Worm (Caenorhabditis elegans) whole organism, late embryonic: ENCODE data around the gene mrps-5.

Experiments used
- C38D4.7 ChIP-seq: fragments of 200-800 bp; sonication (Bioruptor generic); optimal IDR thresholded peaks from 2 replicates; lab custom pipeline; 2018; ENCODE audit warnings: mild to moderate bottlenecking, missing genetic modification characterization, moderate library complexity, missing compliant biosample characterization
- F13H6.1 ChIP-seq: sonication (generic microtip); optimal IDR thresholded peaks from 2 replicates; lab custom pipeline; 2016; ENCODE audit warnings: missing genetic modification characterization, missing compliant biosample characterization
- ama-1 ChIP-seq: fragments of 150-350 bp; optimal IDR thresholded peaks from 2 replicates; lab custom pipeline; 2014
- ceh-14 ChIP-seq: sonication (generic microtip); optimal IDR thresholded peaks from 2 replicates; lab custom pipeline; 2016; ENCODE audit warnings: missing genotype, missing genetic modification characterization, missing compliant biosample characterization
- ceh-19 ChIP-seq: fragments of 200-800 bp; sonication (Bioruptor generic); optimal IDR thresholded peaks from 2 replicates; lab custom pipeline; 2018; ENCODE audit warnings: mild to moderate bottlenecking, missing genetic modification characterization, missing compliant biosample characterization
- ceh-22 ChIP-seq: sonication (generic microtip); optimal IDR thresholded peaks from 2 replicates; lab custom pipeline; 2017; ENCODE audit warnings: missing biosample characterization, missing genetic modification characterization
- ceh-24 ChIP-seq: sonication (generic microtip); optimal IDR thresholded peaks from 2 replicates; lab custom pipeline; 2016; ENCODE audit warnings: mild to moderate bottlenecking, missing genetic modification characterization, missing compliant biosample characterization
- ceh-30 ChIP-seq: fragments of 150-350 bp; optimal IDR thresholded peaks from 2 replicates; lab custom pipeline; 2014; ENCODE audit warnings: missing biosample characterization, missing genetic modification characterization
- ceh-31 ChIP-seq: sonication (generic microtip); optimal IDR thresholded peaks from 2 replicates; lab custom pipeline; 2016; ENCODE audit warnings: missing genetic modification characterization, missing compliant biosample characterization
- ceh-34 ChIP-seq: sonication (generic microtip); optimal IDR thresholded peaks from 2 replicates; lab custom pipeline; 2016; ENCODE audit warnings: mild to moderate bottlenecking, missing genetic modification characterization, missing compliant biosample characterization
- ceh-45 ChIP-seq: fragments of 200-800 bp; sonication (Bioruptor generic); IDR thresholded peaks from 2 replicates; pipeline ENCODE4 v1.3.6; 2022; ENCODE audit warnings: missing genetic modification reagents, missing genetic modification characterization, missing compliant biosample characterization
- ceh-48 ChIP-seq: sonication (generic microtip); optimal IDR thresholded peaks from 2 replicates; lab custom pipeline; 2016; ENCODE audit warnings: missing genetic modification characterization, inconsistent platforms, missing compliant biosample characterization
- che-1 ChIP-seq: sonication (generic microtip); optimal IDR thresholded peaks from 2 replicates; lab custom pipeline; 2016; ENCODE audit warnings: mild to moderate bottlenecking, missing genetic modification characterization, missing compliant biosample characterization
- dmd-4 ChIP-seq: sonication (generic microtip); optimal IDR thresholded peaks from 2 replicates; lab custom pipeline; 2016; ENCODE audit warnings: borderline replicate concordance, missing genetic modification characterization, missing compliant biosample characterization
- elt-2 ChIP-seq: sonication (generic microtip); optimal IDR thresholded peaks from 2 replicates; lab custom pipeline; 2016; ENCODE audit warnings: missing genetic modification reagents, missing genetic modification characterization, missing compliant biosample characterization
- eyg-1 ChIP-seq: sonication (generic microtip); optimal IDR thresholded peaks from 2 replicates; lab custom pipeline; 2016; ENCODE audit warnings: missing genotype, missing genetic modification characterization, missing compliant biosample characterization
- fax-1 ChIP-seq: sonication (generic microtip); optimal IDR thresholded peaks from 2 replicates; lab custom pipeline; 2016; ENCODE audit warnings: missing genotype, missing genetic modification characterization, missing compliant biosample characterization
- fkh-6 ChIP-seq: sonication (generic microtip); optimal IDR thresholded peaks from 2 replicates; lab custom pipeline; 2016; ENCODE audit warnings: missing genetic modification characterization, missing compliant biosample characterization
- hlh-15 ChIP-seq: sonication (generic microtip); optimal IDR thresholded peaks from 2 replicates; lab custom pipeline; 2016; ENCODE audit warnings: missing genetic modification characterization, missing compliant biosample characterization
- hlh-30 ChIP-seq: sonication (generic microtip); optimal IDR thresholded peaks from 2 replicates; lab custom pipeline; 2017; ENCODE audit warnings: antibody characterized with exemption, missing genetic modification characterization, missing compliant biosample characterization; ENCODE audit not compliant: insufficient read depth
- hlh-8 ChIP-seq: sonication (generic microtip); optimal IDR thresholded peaks from 2 replicates; lab custom pipeline; 2016; ENCODE audit warnings: missing genotype, missing genetic modification characterization, missing compliant biosample characterization
- lim-6 ChIP-seq: sonication (generic microtip); optimal IDR thresholded peaks from 2 replicates; lab custom pipeline; 2016; ENCODE audit warnings: missing genetic modification characterization, missing compliant biosample characterization
- lin-11 ChIP-seq: fragments of 200-800 bp; sonication (Bioruptor generic); optimal IDR thresholded peaks from 2 replicates; lab custom pipeline; 2018; ENCODE audit warnings: mild to moderate bottlenecking, missing genetic modification characterization, missing compliant biosample characterization
- madf-2 ChIP-seq: sonication (generic microtip); optimal IDR thresholded peaks from 2 replicates; lab custom pipeline; 2017; ENCODE audit warnings: missing genetic modification characterization, missing compliant biosample characterization
- mec-3 ChIP-seq: sonication (generic microtip); optimal IDR thresholded peaks from 2 replicates; lab custom pipeline; 2016; ENCODE audit warnings: borderline replicate concordance, missing genetic modification characterization, missing compliant biosample characterization
- nfya-1 ChIP-seq: sonication (generic microtip); optimal IDR thresholded peaks from 2 replicates; lab custom pipeline; 2017; ENCODE audit warnings: missing genetic modification characterization, mild to moderate bottlenecking, missing compliant biosample characterization, antibody characterized with exemption, moderate library complexity
- nhr-11 ChIP-seq: fragments of 150-350 bp; optimal IDR thresholded peaks from 2 replicates; lab custom pipeline; 2014; ENCODE audit warnings: missing biosample characterization, missing genetic modification characterization
- nhr-232 ChIP-seq: sonication (generic microtip); optimal IDR thresholded peaks from 2 replicates; lab custom pipeline; 2016; ENCODE audit warnings: missing genetic modification characterization, missing compliant biosample characterization
- pag-3 ChIP-seq: sonication (generic microtip); optimal IDR thresholded peaks from 2 replicates; lab custom pipeline; 2016; ENCODE audit warnings: missing compliant biosample characterization, missing genetic modification characterization, borderline replicate concordance
- pha-4 ChIP-seq: fragments of 150-350 bp; optimal IDR thresholded peaks from 2 replicates; lab custom pipeline; 2018; ENCODE audit warnings: missing biosample characterization, missing genetic modification reagents, missing genetic modification characterization
- pqm-1 ChIP-seq: sonication (generic microtip); optimal IDR thresholded peaks from 2 replicates; lab custom pipeline; 2016; ENCODE audit warnings: missing genetic modification characterization, missing compliant biosample characterization
- pros-1 ChIP-seq: fragments of 150-350 bp; optimal IDR thresholded peaks from 2 replicates; lab custom pipeline; 2014; ENCODE audit warnings: missing biosample characterization, missing genetic modification reagents, missing genetic modification characterization
- sdc-2 ChIP-seq: sonication (generic microtip); optimal IDR thresholded peaks from 2 replicates; lab custom pipeline; 2016; ENCODE audit warnings: missing genotype, missing genetic modification characterization, missing compliant biosample characterization
- sox-4 ChIP-seq: sonication (generic microtip); optimal IDR thresholded peaks from 2 replicates; lab custom pipeline; 2017; ENCODE audit warnings: mild to moderate bottlenecking, missing genetic modification characterization, inconsistent platforms, missing compliant biosample characterization
- syd-9 ChIP-seq: sonication (generic microtip); optimal IDR thresholded peaks from 2 replicates; lab custom pipeline; 2016; ENCODE audit warnings: mild to moderate bottlenecking, missing genetic modification characterization, moderate library complexity, missing compliant biosample characterization
- tbx-2 ChIP-seq: sonication (generic microtip); optimal IDR thresholded peaks from 2 replicates; lab custom pipeline; 2016; ENCODE audit warnings: missing genetic modification characterization, missing compliant biosample characterization
- ttx-3 ChIP-seq: sonication (generic microtip); optimal IDR thresholded peaks from 2 replicates; lab custom pipeline; 2016; ENCODE audit warnings: missing genetic modification reagents, missing genetic modification characterization, missing compliant biosample characterization
- unc-3 ChIP-seq, 2 experiments: fragments of 200-800 bp in 1 of 2; sonication (Bioruptor generic) in 1 of 2; sonication (generic microtip) in 1 of 2; conservative IDR thresholded peaks in 1 of 2; optimal IDR thresholded peaks in 1 of 2; 2 replicates each; pipeline versions ENCODE4 v1.3.6 to Lab custom; 2016 to 2022; ENCODE audit warnings: missing compliant biosample characterization in 2 of 2, missing genetic modification characterization in 2 of 2, missing genetic modification reagents in 1 of 2
- unc-55 ChIP-seq: sonication (generic microtip); optimal IDR thresholded peaks from 2 replicates; lab custom pipeline; 2017; ENCODE audit warnings: missing biosample characterization, missing genetic modification reagents, missing genetic modification characterization
- ztf-16 ChIP-seq: sonication (generic microtip); optimal IDR thresholded peaks from 2 replicates; lab custom pipeline; 2017; ENCODE audit warnings: missing genetic modification characterization, missing compliant biosample characterization

Gene mrps-5

DNA sequence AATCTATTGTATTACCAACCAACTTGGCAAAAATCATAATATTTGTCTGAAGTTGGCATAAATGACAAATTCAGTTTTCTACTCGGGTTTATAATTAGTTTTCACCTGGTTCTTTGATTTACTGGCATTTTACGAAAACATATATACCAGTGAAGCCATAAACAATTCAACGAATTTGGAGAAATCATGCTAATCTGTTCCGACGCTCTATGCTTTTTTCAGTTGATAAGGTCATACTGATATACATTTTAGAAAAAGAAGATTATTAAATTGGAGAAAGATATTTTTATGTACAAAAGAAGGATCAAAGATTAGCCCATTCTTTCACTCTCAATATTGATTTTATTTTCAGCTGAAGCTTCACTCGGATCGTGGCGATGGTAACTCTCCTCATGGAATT, 23.5 kb downstream of the mrps-5 start:
- TF ChIP-seq fkh-6 (tag; lab: Kevin White, UChicago) (no peak), syd-9 (tag; lab: Kevin White, UChicago) (no peak), hlh-8 (no peak), F13H6.1 (no peak), pros-1 (tag; lab: Kevin White, UChicago) (no peak), ceh-45 (no peak)

DNA sequence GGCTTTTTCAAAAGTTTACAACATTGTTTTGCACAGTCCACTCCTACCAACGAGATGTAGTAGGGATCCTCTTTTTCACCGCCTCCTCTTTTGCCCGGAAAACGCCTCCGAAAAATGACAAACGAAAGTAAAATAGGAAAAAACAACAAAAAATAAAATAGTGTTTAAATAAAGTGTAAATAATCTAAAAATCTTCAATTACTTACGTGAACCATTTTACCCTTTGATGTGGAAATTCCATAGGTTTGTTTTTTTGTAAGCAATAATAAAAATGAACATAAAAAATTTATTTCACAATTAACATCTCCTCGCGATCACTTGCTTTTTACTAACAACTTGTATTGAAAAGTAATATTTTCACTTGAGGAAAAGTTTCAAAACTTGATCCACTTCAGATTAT, 24.7 kb downstream of the mrps-5 start, which contains the start of gene C14C10.1:
Gene C14C10.1 (plus strand): TSS at position 301 of the 400 bp plus-strand sequence.
- TF ChIP-seq unc-55 (GFP tag; lab: Kevin White, UChicago) (no peak), fax-1 (no peak), F13H6.1 (no peak), ceh-14 (tag; lab: Kevin White, UChicago) (no peak), unc-3 (GFP tag; conservative IDR thresholded peaks at IDR 0.05; lab: Robert Waterston, UW) (no peak), unc-3 (tag; optimal IDR thresholded peaks at IDR 0.05; lab: Kevin White, UChicago) (no peak), ceh-19 (GFP tag; lab: Kevin White, UChicago) (no peak), mec-3 (no peak), pqm-1 (tag; lab: Kevin White, UChicago) (no peak), pha-4 (tag; lab: Kevin White, UChicago) (no peak), sox-4 (tag; lab: Kevin White, UChicago) (no peak), hlh-30 (tag; lab: Kevin White, UChicago) (no peak), elt-2 (tag; lab: Kevin White, UChicago) (no peak)

DNA sequence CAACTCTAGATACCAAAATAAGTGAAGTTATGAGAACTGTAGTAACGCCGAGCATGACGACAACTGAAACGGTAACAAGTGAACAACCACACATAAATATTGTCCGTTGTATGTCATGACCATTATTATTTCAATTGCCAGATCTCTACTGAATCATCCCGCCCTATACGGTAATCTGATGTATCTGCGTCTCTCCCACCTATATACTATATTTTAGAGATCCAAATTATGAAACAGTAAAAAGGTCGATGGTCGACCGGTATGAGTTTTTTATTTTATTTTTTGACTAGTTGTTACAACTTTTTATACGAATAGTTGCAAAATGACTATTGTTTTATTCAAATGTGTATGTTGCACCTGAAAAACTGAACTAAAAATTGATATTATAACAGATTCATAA, 27.3 kb downstream of the mrps-5 start, which contains the start of gene ttr-43:
Gene ttr-43 (minus strand): TSS at position 101 of the 400 bp plus-strand sequence.
- TF ChIP-seq ceh-22 (tag; lab: Kevin White, UChicago), result no peak
- no peak for TF ChIP-seq hlh-30 (tag; lab: Kevin White, UChicago)
- TF ChIP-seq madf-2, result no peak
- TF ChIP-seq tbx-2 (tag; lab: Kevin White, UChicago), result no peak
- no peak for TF ChIP-seq ceh-34 (tag; lab: Kevin White, UChicago)
- TF ChIP-seq sox-4 (tag; lab: Kevin White, UChicago), result no peak
- TF ChIP-seq hlh-15, result no peak
- no peak for TF ChIP-seq ceh-45
- no peak for TF ChIP-seq che-1 (tag; lab: Kevin White, UChicago)
- TF ChIP-seq ttx-3 (tag; lab: Kevin White, UChicago), result no peak
- no peak for TF ChIP-seq ceh-30 (tag; lab: Kevin White, UChicago)
- TF ChIP-seq ztf-16 (tag; lab: Kevin White, UChicago), result no peak
- no peak for TF ChIP-seq nhr-11 (tag; lab: Kevin White, UChicago)
- TF ChIP-seq unc-3 (GFP tag; conservative IDR thresholded peaks at IDR 0.05; lab: Robert Waterston, UW), result no peak
- TF ChIP-seq unc-3 (tag; optimal IDR thresholded peaks at IDR 0.05; lab: Kevin White, UChicago), result no peak
- no peak for TF ChIP-seq pros-1 (tag; lab: Kevin White, UChicago)
- no peak for TF ChIP-seq ama-1 (lab: Kevin White, UChicago)
- no peak for TF ChIP-seq pag-3 (tag; lab: Kevin White, UChicago)
- TF ChIP-seq ceh-31 (tag; lab: Kevin White, UChicago), result no peak
- no peak for TF ChIP-seq nfya-1 (tag; lab: Kevin White, UChicago)
- TF ChIP-seq sdc-2 (tag; lab: Kevin White, UChicago), result no peak

- no peak for TF ChIP-seq unc-55 (GFP tag; lab: Kevin White, UChicago)
- TF ChIP-seq pag-3 (tag; lab: Kevin White, UChicago), result no peak
- TF ChIP-seq ztf-16 (tag; lab: Kevin White, UChicago), result no peak
- TF ChIP-seq eyg-1 (tag; lab: Kevin White, UChicago), result no peak
- no peak for TF ChIP-seq fkh-6 (tag; lab: Kevin White, UChicago)
- TF ChIP-seq ceh-22 (tag; lab: Kevin White, UChicago), result no peak
- TF ChIP-seq nhr-11 (tag; lab: Kevin White, UChicago), result no peak
- no peak for TF ChIP-seq dmd-4 (tag; lab: Kevin White, UChicago)
- no peak for TF ChIP-seq sox-4 (tag; lab: Kevin White, UChicago)
- no peak for TF ChIP-seq ceh-48 (tag; lab: Kevin White, UChicago)
- TF ChIP-seq lim-6 (tag; lab: Kevin White, UChicago), result no peak
- TF ChIP-seq C38D4.7 (GFP tag; lab: Kevin White, UChicago), result no peak
- TF ChIP-seq ama-1 (lab: Kevin White, UChicago), result no peak
- no peak for TF ChIP-seq pros-1 (tag; lab: Kevin White, UChicago)
- no peak for TF ChIP-seq ceh-19 (GFP tag; lab: Kevin White, UChicago)
- no peak for TF ChIP-seq nfya-1 (tag; lab: Kevin White, UChicago)
- no peak for TF ChIP-seq lin-11
- TF ChIP-seq nhr-232, result no peak
- no peak for TF ChIP-seq ceh-24 (tag; lab: Kevin White, UChicago)
- TF ChIP-seq ceh-34 (tag; lab: Kevin White, UChicago), result no peak
Measured at ce11 chrV:12592379-12592778, 29.1 kb downstream of the mrps-5 start, which contains the start of gene C14C10.2. TSS of gene C14C10.2 (minus strand) at chrV:12592479.
